Fruit fly (Drosophila melanogaster): ENCODE measurements around the gene Ssu72.
A peak's percentile ranks its signal among the peaks of the same experiment; 100 is the strongest.

Ssu72 gene

DNA sequence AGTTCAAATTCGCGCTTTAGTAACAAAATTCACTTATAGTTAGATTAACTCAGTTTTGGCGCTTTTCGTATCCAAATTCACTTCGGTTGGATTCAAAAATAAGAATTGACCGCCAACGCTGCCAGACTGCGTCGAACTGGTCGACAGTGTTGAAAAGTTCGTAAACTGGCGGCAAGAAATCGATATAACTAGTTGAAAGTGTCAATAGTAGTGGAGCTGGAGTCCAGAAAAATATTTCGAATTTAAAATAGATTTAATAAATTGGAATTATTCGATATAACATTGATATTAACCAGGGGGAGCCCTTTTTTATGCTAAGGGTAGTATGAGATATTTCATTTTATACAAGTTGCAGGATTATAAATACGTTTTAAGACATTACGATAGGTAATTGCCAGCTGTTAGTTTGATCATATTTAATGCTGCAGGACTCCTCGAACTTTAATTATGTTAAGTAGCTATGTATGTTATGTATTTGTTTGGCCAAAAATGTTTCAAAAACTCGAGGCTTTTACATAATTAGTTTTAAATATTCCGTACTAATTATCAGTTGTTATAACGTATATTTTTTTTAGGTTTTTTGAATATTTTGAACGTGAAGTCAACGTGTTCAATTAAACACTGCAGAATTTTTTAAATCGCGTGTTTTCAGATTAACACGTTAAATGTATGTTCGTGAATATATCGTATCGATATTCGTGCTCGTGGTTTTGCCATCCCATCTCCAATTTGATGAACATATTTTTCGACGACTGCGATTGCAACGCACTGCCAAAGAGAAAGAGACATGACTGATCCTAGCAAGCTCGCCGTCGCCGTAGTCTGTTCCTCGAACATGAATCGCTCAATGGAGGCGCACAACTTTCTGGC, at the start of gene Ssu72, which contains the start of gene CG14223:
Gene Ssu72 (plus strand): TSS at position 703 of the 870 bp plus-strand sequence.
Gene CG14223 (minus strand): TSS at position 113 of the 870 bp plus-strand sequence.
- peak in 1 of 2 experiments; percentile 19 for TF ChIP-seq salr (GFP tag; optimal IDR thresholded peaks at IDR 0.05)
- TF ChIP-seq CG1621 (tag; optimal IDR thresholded peaks at IDR 0.05), result no peak
- TF ChIP-seq Met (GFP tag; optimal IDR thresholded peaks at IDR 0.05), result peak; percentile 32
- TF ChIP-seq CG10631 (GFP tag; optimal IDR thresholded peaks at IDR 0.05), result peak; percentile 15
- TF ChIP-seq Hr4 (GFP tag; optimal IDR thresholded peaks at IDR 0.05), result peak; percentile 4
- TF ChIP-seq acj6 (GFP tag; optimal IDR thresholded peaks at IDR 0.05), result peak; percentile 14
- no peak for TF ChIP-seq Blimp-1 (GFP tag; optimal IDR thresholded peaks at IDR 0.05)
- TF ChIP-seq esn (GFP tag; optimal IDR thresholded peaks at IDR 0.05), result peak; percentile 22
- no peak for TF ChIP-seq CG8319 (GFP tag; optimal IDR thresholded peaks at IDR 0.05)
- TF ChIP-seq CG10669 (GFP tag; optimal IDR thresholded peaks at IDR 0.05), result no peak
- TF ChIP-seq CG3032 (tag; optimal IDR thresholded peaks at IDR 0.05), result no peak
- no peak for TF ChIP-seq CG8119 (GFP tag; IDR thresholded peaks at IDR 0.05)
- TF ChIP-seq topi (GFP tag; optimal IDR thresholded peaks at IDR 0.05), result peak; percentile 9
- peak; percentile 32 for TF ChIP-seq Eip78C (GFP tag)

DNA sequence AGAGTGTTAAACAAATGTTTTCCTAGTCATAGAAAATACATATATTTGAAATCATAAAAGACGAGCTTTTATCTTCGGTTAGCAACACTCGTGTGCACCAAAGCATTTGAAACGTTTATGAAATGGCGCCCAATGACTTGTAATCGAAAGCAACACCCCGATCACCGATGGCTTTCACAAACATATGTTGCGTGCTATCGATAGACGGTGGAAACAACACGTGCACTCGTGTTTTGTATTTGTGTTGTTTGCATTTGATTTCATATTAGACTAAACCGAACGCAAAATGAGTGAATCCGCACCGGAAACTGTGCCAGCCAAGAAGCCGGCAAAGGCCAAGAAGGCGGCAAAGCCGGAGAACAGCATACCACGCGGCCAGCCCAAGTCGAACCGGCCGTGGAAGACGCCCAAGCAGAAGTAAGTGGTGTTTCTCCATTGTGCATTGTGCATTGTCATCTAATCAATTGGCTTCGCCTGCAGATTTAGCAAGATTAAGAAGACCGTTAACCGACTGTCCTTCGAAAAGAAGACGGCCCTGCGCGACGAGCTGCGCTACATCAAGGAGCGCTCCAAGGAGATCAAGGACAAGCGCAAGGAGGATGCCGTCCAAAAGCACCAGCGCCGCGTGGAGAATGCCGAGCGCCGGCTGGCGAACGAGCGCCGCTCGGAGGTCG, 48.2 kb upstream of the Ssu72 start, which contains the start of gene CG14210:
Gene CG14210 (plus strand): TSS at position 207 of the 674 bp plus-strand sequence.
- TF ChIP-seq Ets21C (GFP tag; optimal IDR thresholded peaks at IDR 0.05) (no peak), spab (GFP tag; optimal IDR thresholded peaks at IDR 0.05) (no peak)

DNA sequence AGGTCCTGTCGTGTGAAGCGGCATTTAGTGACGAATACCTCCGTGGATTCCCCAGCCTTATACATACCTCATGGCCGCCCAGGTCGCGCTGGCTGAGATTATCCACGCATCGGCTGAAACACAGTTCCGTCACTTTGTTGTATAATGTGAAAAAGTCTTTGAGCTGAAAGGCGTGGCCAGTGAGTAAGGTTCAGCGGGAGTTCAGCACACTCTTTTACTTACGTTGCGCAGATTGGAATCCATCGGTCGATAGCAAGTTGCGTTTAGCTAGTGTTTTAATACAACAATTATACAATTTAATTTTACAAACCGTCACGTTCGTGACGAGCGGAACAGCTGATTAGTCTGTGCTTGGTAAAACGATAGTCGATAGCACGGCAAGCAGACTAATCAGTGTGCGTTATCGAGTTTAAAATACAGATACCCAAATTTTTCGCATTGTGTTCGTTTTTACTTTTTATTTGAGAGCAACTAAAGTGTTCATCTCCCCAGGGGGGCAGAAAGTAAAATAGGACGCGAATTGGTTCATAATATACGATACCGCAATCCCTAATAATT, 46.1 kb upstream of the Ssu72 start, which contains the start of the genes Pstk and Tim9b:
Gene Pstk (minus strand): TSS at position 355 of the 558 bp plus-strand sequence.
Gene Tim9b (minus strand): TSS at position 355 of the 558 bp plus-strand sequence.
- TF ChIP-seq Ets21C (GFP tag; optimal IDR thresholded peaks at IDR 0.05) (no peak), CG3032 (tag; optimal IDR thresholded peaks at IDR 0.05) (no peak), Smox (GFP tag; optimal IDR thresholded peaks at IDR 0.05) (no peak), CG11762 (GFP tag; optimal IDR thresholded peaks at IDR 0.05; ENCODE audit: insufficient read depth) (no peak), Blimp-1 (GFP tag; optimal IDR thresholded peaks at IDR 0.05) (no peak), CG9139 (GFP tag; optimal IDR thresholded peaks at IDR 0.05) (no peak), fd85E (GFP tag; optimal IDR thresholded peaks at IDR 0.05) (no peak), dac (GFP tag; optimal IDR thresholded peaks at IDR 0.05) (no peak), esn (GFP tag; optimal IDR thresholded peaks at IDR 0.05) (no peak), CG8319 (GFP tag; optimal IDR thresholded peaks at IDR 0.05) (no peak), cyc (GFP tag; optimal IDR thresholded peaks at IDR 0.05) (no peak), vri (GFP tag; optimal IDR thresholded peaks at IDR 0.05) (no peak)

DNA sequence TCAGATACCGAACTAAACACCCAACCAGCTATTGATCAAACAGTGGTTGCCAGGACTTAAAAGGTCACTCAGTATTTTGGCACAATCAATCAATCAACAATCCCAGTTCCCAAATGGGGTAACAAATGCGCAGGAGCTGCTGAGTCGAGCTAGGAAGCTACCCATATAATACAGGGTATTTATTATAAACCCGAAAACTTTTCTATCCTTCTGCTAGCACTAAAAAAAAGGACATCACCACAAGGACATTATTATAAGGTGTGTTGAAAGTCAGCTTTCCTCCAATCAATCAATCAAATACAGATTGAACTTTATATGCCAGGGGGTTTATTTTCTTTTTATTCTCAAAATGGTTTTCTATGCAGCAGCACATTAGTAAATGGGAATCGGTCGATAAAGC, 43.2 kb upstream of the Ssu72 start, which contains the start of gene CG14221:
Gene CG14221 (minus strand): TSS at position 101 of the 400 bp plus-strand sequence.
- TF ChIP-seq Eip93F (GFP tag; optimal IDR thresholded peaks at IDR 0.05) (no peak), CG4318 (GFP tag; optimal IDR thresholded peaks at IDR 0.05) (no peak), CG32006 (GFP tag; optimal IDR thresholded peaks at IDR 0.05) (no peak), eg (GFP tag; IDR thresholded peaks at IDR 0.05) (no peak), Lpt (GFP tag; optimal IDR thresholded peaks at IDR 0.05) (no peak), Hr39 (GFP tag; optimal IDR thresholded peaks at IDR 0.05) (no peak), Smox (GFP tag; optimal IDR thresholded peaks at IDR 0.05) (no peak), dsx (GFP tag; optimal IDR thresholded peaks at IDR 0.05; ENCODE audit: poor library complexity, severe bottlenecking) (no peak), CG6163 (GFP tag; IDR thresholded peaks at IDR 0.05) (no peak)

Data from whole organism, prepupa.